Worm (Caenorhabditis elegans) whole organism, early embryonic: Measurements from ENCODE around the gene fbxo-11.2.

Experiments
- F13C5.2 ChIP-seq: sonication (generic microtip); optimal IDR thresholded peaks from 2 replicates; lab custom pipeline; 2017; ENCODE audit warnings: mild to moderate bottlenecking, missing genetic modification characterization, inconsistent platforms, missing compliant biosample characterization
- ama-1 ChIP-seq: fragments of 150-350 bp; optimal IDR thresholded peaks from 2 replicates; lab custom pipeline; 2014
- ceh-13 ChIP-seq: fragments of 200-800 bp; sonication (Bioruptor generic); optimal IDR thresholded peaks from 2 replicates; lab custom pipeline; 2018; ENCODE audit warnings: mild to moderate bottlenecking, missing genetic modification characterization, missing compliant biosample characterization
- ceh-36 ChIP-seq: sonication (generic microtip); optimal IDR thresholded peaks from 2 replicates; lab custom pipeline; 2016; ENCODE audit warnings: missing genetic modification characterization, inconsistent platforms, missing compliant biosample characterization
- flt-1 ChIP-seq: fragments of 200-800 bp; sonication (Bioruptor generic); IDR thresholded peaks from 2 replicates; pipeline ENCODE4 v1.3.6; 2022; ENCODE audit warnings: missing genetic modification characterization, missing compliant biosample characterization
- hmbx-1 ChIP-seq: sonication (generic microtip); optimal IDR thresholded peaks from 2 replicates; lab custom pipeline; 2016; ENCODE audit warnings: mild to moderate bottlenecking, missing genetic modification characterization, missing compliant biosample characterization
- pes-1 ChIP-seq: fragments of 200-800 bp; sonication (Bioruptor generic); IDR thresholded peaks from 2 replicates; pipeline ENCODE4 v1.3.6; 2022; ENCODE audit warnings: missing genetic modification reagents, missing genetic modification characterization, missing compliant biosample characterization
- scrt-1 ChIP-seq: fragments of 200-800 bp; sonication (Bioruptor generic); IDR thresholded peaks from 2 replicates; pipeline ENCODE4 v1.3.6; 2022; ENCODE audit warnings: missing genetic modification characterization, missing compliant biosample characterization
- sea-1 ChIP-seq: fragments of 200-800 bp; sonication (Bioruptor generic); conservative IDR thresholded peaks from 2 replicates; pipeline ENCODE4 v1.3.6; 2022; ENCODE audit warnings: missing genetic modification characterization, missing compliant biosample characterization
- tbx-37 ChIP-seq: fragments of 200-800 bp; sonication (Bioruptor generic); conservative IDR thresholded peaks from 2 replicates; pipeline ENCODE4 v1.3.6; 2022; ENCODE audit warnings: missing genetic modification reagents, missing genetic modification characterization, missing compliant biosample characterization
- tra-4 ChIP-seq: sonication (generic microtip); optimal IDR thresholded peaks from 2 replicates; lab custom pipeline; 2017; ENCODE audit warnings: missing genetic modification characterization, missing compliant biosample characterization

DNA sequence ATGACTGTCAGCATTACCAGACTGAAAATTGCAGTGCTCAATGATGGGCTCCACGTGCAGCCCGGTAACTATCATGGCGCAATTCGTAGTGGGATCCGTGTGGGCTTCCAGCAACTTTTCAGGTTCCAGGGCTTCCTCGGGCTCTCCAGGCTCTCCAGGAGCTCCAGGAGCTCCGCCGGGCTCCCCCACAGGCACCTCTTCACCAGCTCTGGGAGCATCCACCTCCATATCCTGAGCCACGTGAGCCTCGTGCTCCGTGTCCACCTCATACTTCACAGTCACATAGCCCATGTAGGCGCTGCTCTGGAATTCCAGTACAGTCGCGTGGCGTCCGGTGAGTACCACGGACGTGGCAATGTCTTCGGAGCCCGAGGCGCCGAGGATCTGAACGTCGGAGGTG is 1.2 kb downstream of the fbxo-11.2 start:
- TF ChIP-seq flt-1 (GFP tag; lab: Robert Waterston, UW) (no peak), tra-4 (tag; lab: Kevin White, UChicago) (no peak), hmbx-1 (tag; lab: Kevin White, UChicago) (no peak), ama-1 (lab: Kevin White, UChicago) (no peak), pes-1 (GFP tag; lab: Robert Waterston, UW) (no peak), ceh-36 (no peak), scrt-1 (GFP tag; lab: Robert Waterston, UW) (no peak), tbx-37 (GFP tag; lab: Robert Waterston, UW) (no peak), sea-1 (GFP tag; lab: Robert Waterston, UW) (no peak), ceh-13 (GFP tag; lab: Kevin White, UChicago) (no peak), F13C5.2 (tag; lab: Kevin White, UChicago) (no peak)
